Worm (Caenorhabditis elegans): ENCODE results near the gene R05F9.11.

- TF ChIP-seq dao-5 (tag; optimal IDR thresholded peaks at IDR 0.05) (no peak), him-1 (tag; optimal IDR thresholded peaks at IDR 0.05) (no peak)
Measured at ce11 chrII:4945695-4946094, 31.7 kb upstream of the R05F9.11 start, which contains the start of the genes gldi-11 and ZK546.2.
